Worm (Caenorhabditis elegans) whole organism, late embryonic: ENCODE results near the gene F49E12.10.

Source experiments
- K09A11.1 ChIP-seq: sonication (generic microtip); optimal IDR thresholded peaks from 2 replicates; lab custom pipeline; 2017; ENCODE audit warnings: antibody characterized with exemption, mild to moderate bottlenecking, missing genetic modification characterization, missing compliant biosample characterization; ENCODE audit not compliant: insufficient read depth
- ama-1 ChIP-seq: fragments of 150-350 bp; optimal IDR thresholded peaks from 2 replicates; lab custom pipeline; 2014
- ceh-24 ChIP-seq: sonication (generic microtip); optimal IDR thresholded peaks from 2 replicates; lab custom pipeline; 2016; ENCODE audit warnings: mild to moderate bottlenecking, missing genetic modification characterization, missing compliant biosample characterization
- dmd-4 ChIP-seq: sonication (generic microtip); optimal IDR thresholded peaks from 2 replicates; lab custom pipeline; 2016; ENCODE audit warnings: borderline replicate concordance, missing genetic modification characterization, missing compliant biosample characterization
- gmeb-2 ChIP-seq: sonication (generic microtip); optimal IDR thresholded peaks from 2 replicates; lab custom pipeline; 2016; ENCODE audit warnings: missing genetic modification characterization, inconsistent platforms, missing compliant biosample characterization
- lin-11 ChIP-seq: fragments of 200-800 bp; sonication (Bioruptor generic); optimal IDR thresholded peaks from 2 replicates; lab custom pipeline; 2018; ENCODE audit warnings: mild to moderate bottlenecking, missing genetic modification characterization, missing compliant biosample characterization
- nhr-11 ChIP-seq: fragments of 150-350 bp; optimal IDR thresholded peaks from 2 replicates; lab custom pipeline; 2014; ENCODE audit warnings: missing biosample characterization, missing genetic modification characterization
- pag-3 ChIP-seq: sonication (generic microtip); optimal IDR thresholded peaks from 2 replicates; lab custom pipeline; 2016; ENCODE audit warnings: missing compliant biosample characterization, missing genetic modification characterization, borderline replicate concordance
- pqm-1 ChIP-seq: sonication (generic microtip); optimal IDR thresholded peaks from 2 replicates; lab custom pipeline; 2016; ENCODE audit warnings: missing genetic modification characterization, missing compliant biosample characterization

- TF ChIP-seq nhr-11 (tag; lab: Kevin White, UChicago), result no peak
- TF ChIP-seq K09A11.1 (tag; lab: Kevin White, UChicago), result no peak
- no peak for TF ChIP-seq ama-1 (lab: Kevin White, UChicago)
- no peak for TF ChIP-seq lin-11 (tag; lab: Kevin White, UChicago)
- TF ChIP-seq gmeb-2 (tag; lab: Kevin White, UChicago), result no peak
- TF ChIP-seq ceh-24, result no peak
- TF ChIP-seq pqm-1 (tag; lab: Kevin White, UChicago), result no peak
- no peak for TF ChIP-seq pag-3 (tag; lab: Kevin White, UChicago)
- TF ChIP-seq dmd-4, result no peak
Measured at ce11 chrII:8377722-8378121, 13.1 kb upstream of the F49E12.10 start.
